Fruit fly (Drosophila melanogaster) whole organism, embryonic: Measurements from ENCODE around the gene rb.

Experiments
- BEAF-32 ChIP-seq: fragments of 200-800 bp; sonication (Bioruptor generic); optimal IDR thresholded peaks from 3 replicates; lab custom pipeline; 2017; ENCODE audit warnings: missing biosample characterization, missing genetic modification characterization, mild to moderate bottlenecking, moderate library complexity, missing genetic modification reagents
- CG10267 ChIP-seq: fragments of 200-800 bp; sonication (Bioruptor generic); optimal IDR thresholded peaks from 2 replicates; lab custom pipeline; 2018; ENCODE audit warnings: missing biosample characterization, mild to moderate bottlenecking, missing genetic modification characterization, moderate library complexity
- CG11085 ChIP-seq: fragments of 200-800 bp; sonication (Bioruptor generic); IDR thresholded peaks from 2 replicates; pipeline ENCODE4 v1.3.6; 2022; ENCODE audit warnings: missing biosample characterization, missing genetic modification characterization
- CG12219 ChIP-seq: fragments of 200-800 bp; sonication (Bioruptor generic); optimal IDR thresholded peaks from 3 replicates; lab custom pipeline; 2018; ENCODE audit warnings: missing biosample characterization, mild to moderate bottlenecking, missing genetic modification characterization
- CG12236 ChIP-seq: fragments of 200-800 bp; sonication (Bioruptor generic); optimal IDR thresholded peaks from 2 replicates; lab custom pipeline; 2016; ENCODE audit warnings: missing biosample characterization, missing genetic modification characterization
- CG13287 ChIP-seq: fragments of 200-800 bp; sonication (Bioruptor generic); IDR thresholded peaks from 2 replicates; pipeline ENCODE4 v1.3.6; 2022; ENCODE audit warnings: missing biosample characterization, missing genetic modification characterization; ENCODE audit not compliant: partially characterized antibody
- CG14860 ChIP-seq: fragments of 200-800 bp; sonication (Bioruptor generic); IDR thresholded peaks from 3 replicates; pipeline ENCODE4 v1.3.6; 2022; ENCODE audit warnings: missing biosample characterization, missing genetic modification characterization; ENCODE audit not compliant: partially characterized antibody
- CG16813 ChIP-seq: fragments of 200-800 bp; sonication (Bioruptor generic); IDR thresholded peaks from 3 replicates; pipeline ENCODE4 v1.3.6; 2022; ENCODE audit warnings: missing biosample characterization, missing genetic modification characterization; ENCODE audit not compliant: partially characterized antibody
- CG18011 ChIP-seq: fragments of 200-800 bp; sonication (Bioruptor generic); optimal IDR thresholded peaks from 2 replicates; lab custom pipeline; 2017; ENCODE audit warnings: missing biosample characterization, missing genetic modification characterization, mild to moderate bottlenecking, moderate library complexity, missing genotype
- CG34224 ChIP-seq: fragments of 200-800 bp; sonication (Bioruptor generic); IDR thresholded peaks from 3 replicates; pipeline ENCODE4 v1.3.6; 2022; ENCODE audit warnings: missing biosample characterization, missing genetic modification characterization; ENCODE audit not compliant: partially characterized antibody
- CG6791 ChIP-seq: fragments of 200-800 bp; sonication (Bioruptor generic); IDR thresholded peaks from 3 replicates; pipeline ENCODE4 v1.3.6; 2022; ENCODE audit warnings: missing biosample characterization, missing genetic modification characterization; ENCODE audit not compliant: partially characterized antibody
- CG7372 ChIP-seq: fragments of 200-800 bp; sonication (Bioruptor generic); IDR thresholded peaks from 2 replicates; pipeline ENCODE4 v1.3.6; 2022; ENCODE audit warnings: missing biosample characterization, missing genetic modification characterization
- CG7963 ChIP-seq: fragments of 200-800 bp; sonication (Bioruptor generic); IDR thresholded peaks from 3 replicates; pipeline ENCODE4 v1.3.6; 2022; ENCODE audit warnings: missing biosample characterization, missing genetic modification characterization; ENCODE audit not compliant: partially characterized antibody
- CrebB ChIP-seq: fragments of 200-800 bp; sonication (Bioruptor generic); optimal IDR thresholded peaks from 3 replicates; lab custom pipeline; 2018; ENCODE audit warnings: missing biosample characterization, mild to moderate bottlenecking, missing genetic modification characterization
- Dll ChIP-seq: fragments of 200-800 bp; sonication (Bioruptor generic); IDR thresholded peaks from 4 replicates; pipeline ENCODE4 v1.3.6; 2022; ENCODE audit warnings: missing biosample characterization, missing genetic modification characterization; ENCODE audit not compliant: partially characterized antibody
- Doc2 ChIP-seq: fragments of 200-800 bp; sonication (Bioruptor generic); IDR thresholded peaks from 2 replicates; pipeline ENCODE4 v1.3.6; 2022; ENCODE audit warnings: missing biosample characterization, missing genetic modification characterization
- Doc3 ChIP-seq: fragments of 200-800 bp; sonication (Bioruptor generic); IDR thresholded peaks from 3 replicates; pipeline ENCODE4 v1.3.6; 2022; ENCODE audit warnings: missing biosample characterization, missing genetic modification characterization; ENCODE audit not compliant: partially characterized antibody
- Dref ChIP-seq: fragments of 200-800 bp; sonication (Bioruptor generic); IDR thresholded peaks from 2 replicates; pipeline ENCODE4 v1.3.6; 2022; ENCODE audit warnings: missing biosample characterization, missing genetic modification characterization
- HLH4C ChIP-seq: fragments of 200-800 bp; sonication (Bioruptor generic); IDR thresholded peaks from 3 replicates; pipeline ENCODE4 v1.3.6; 2022; ENCODE audit warnings: missing biosample characterization, missing genetic modification characterization; ENCODE audit not compliant: partially characterized antibody
- Jarid2 ChIP-seq: fragments of 200-800 bp; sonication (Bioruptor generic); optimal IDR thresholded peaks from 3 replicates; lab custom pipeline; 2017; ENCODE audit warnings: mild to moderate bottlenecking, missing biosample characterization, missing genetic modification reagents, missing genetic modification characterization
- Mad ChIP-seq: fragments of 200-800 bp; sonication (Bioruptor generic); optimal IDR thresholded peaks from 2 replicates; lab custom pipeline; 2016; ENCODE audit warnings: missing biosample characterization, missing genetic modification characterization
- Med ChIP-seq: fragments of 200-800 bp; sonication (Bioruptor generic); peaks from one replicate; lab custom pipeline; 2016; ENCODE audit warnings: missing biosample characterization, missing genetic modification characterization, mild to moderate bottlenecking, inconsistent platforms, moderate library complexity
- Opbp ChIP-seq: fragments of 200-800 bp; sonication (Bioruptor generic); IDR thresholded peaks from 3 replicates; pipeline ENCODE4 v1.3.6; 2022; ENCODE audit warnings: missing biosample characterization, missing genetic modification characterization; ENCODE audit not compliant: partially characterized antibody
- Scr ChIP-seq: fragments of 200-800 bp; sonication (Bioruptor generic); IDR thresholded peaks from 2 replicates; pipeline ENCODE4 v1.3.6; 2022; ENCODE audit warnings: missing biosample characterization, missing genetic modification characterization; ENCODE audit not compliant: partially characterized antibody
- Sry-δ ChIP-seq: fragments of 200-800 bp; sonication (Bioruptor generic); optimal IDR thresholded peaks from 2 replicates; lab custom pipeline; 2016; ENCODE audit warnings: missing biosample characterization, missing genetic modification characterization
- amos ChIP-seq: fragments of 200-800 bp; sonication (Bioruptor generic); IDR thresholded peaks from 2 replicates; pipeline ENCODE4 v1.3.6; 2022; ENCODE audit warnings: missing biosample characterization, missing genetic modification characterization; ENCODE audit not compliant: partially characterized antibody
- ase ChIP-seq: fragments of 200-800 bp; sonication (Bioruptor generic); IDR thresholded peaks from 3 replicates; pipeline ENCODE4 v1.3.6; 2022; ENCODE audit warnings: missing biosample characterization, missing genetic modification characterization
- chinmo ChIP-seq: fragments of 200-800 bp; sonication (Bioruptor generic); IDR thresholded peaks from 4 replicates; pipeline ENCODE4 v1.3.6; 2022; ENCODE audit warnings: missing biosample characterization, missing genetic modification characterization; ENCODE audit not compliant: partially characterized antibody
- fu2 ChIP-seq: fragments of 200-800 bp; sonication (Bioruptor generic); optimal IDR thresholded peaks from 2 replicates; lab custom pipeline; 2016; ENCODE audit warnings: missing biosample characterization, missing genetic modification characterization
- gsb ChIP-seq: fragments of 200-800 bp; sonication (Bioruptor generic); IDR thresholded peaks from 2 replicates; pipeline ENCODE4 v1.3.6; 2022; ENCODE audit warnings: missing biosample characterization, missing genetic modification characterization
- lbe ChIP-seq: fragments of 200-800 bp; sonication (Bioruptor generic); optimal IDR thresholded peaks from 2 replicates; lab custom pipeline; 2016; ENCODE audit warnings: missing biosample characterization, mild to moderate bottlenecking, missing genetic modification characterization
- mld ChIP-seq: fragments of 200-800 bp; sonication (Bioruptor generic); IDR thresholded peaks from 3 replicates; pipeline ENCODE4 v1.3.6; 2022; ENCODE audit warnings: missing biosample characterization, missing genetic modification characterization; ENCODE audit not compliant: partially characterized antibody
- nerfin-2 ChIP-seq: fragments of 200-800 bp; sonication (Bioruptor generic); IDR thresholded peaks from 2 replicates; pipeline ENCODE4 v1.3.6; 2022; ENCODE audit warnings: missing biosample characterization, missing genetic modification characterization; ENCODE audit not compliant: partially characterized antibody
- sens ChIP-seq: fragments of 200-800 bp; sonication (Bioruptor generic); peaks from one replicate; lab custom pipeline; 2016; ENCODE audit warnings: missing biosample characterization, missing genetic modification characterization
- sna ChIP-seq: fragments of 200-800 bp; sonication (Bioruptor generic); IDR thresholded peaks from 2 replicates; pipeline ENCODE4 v1.3.6; 2022; ENCODE audit warnings: missing biosample characterization, missing genetic modification characterization; ENCODE audit not compliant: partially characterized antibody
- ssp ChIP-seq: fragments of 200-800 bp; sonication (Bioruptor generic); IDR thresholded peaks from 2 replicates; pipeline ENCODE4 v1.3.6; 2022; ENCODE audit warnings: missing biosample characterization, missing genetic modification characterization
- stwl ChIP-seq: fragments of 200-800 bp; sonication (Bioruptor generic); optimal IDR thresholded peaks from 3 replicates; lab custom pipeline; 2018; ENCODE audit warnings: missing biosample characterization, mild to moderate bottlenecking, missing genetic modification characterization, moderate library complexity
- tna ChIP-seq: fragments of 200-800 bp; sonication (Bioruptor generic); IDR thresholded peaks from 2 replicates; pipeline ENCODE4 v1.3.6; 2022; ENCODE audit warnings: missing biosample characterization, missing genetic modification characterization; ENCODE audit not compliant: partially characterized antibody
- toy ChIP-seq: fragments of 200-800 bp; sonication (Bioruptor generic); IDR thresholded peaks from 2 replicates; pipeline ENCODE4 v1.3.6; 2022; ENCODE audit warnings: missing biosample characterization, missing genetic modification characterization
- unc-4 ChIP-seq: fragments of 200-800 bp; sonication (Bioruptor generic); IDR thresholded peaks from 2 replicates; pipeline ENCODE4 v1.3.6; 2022; ENCODE audit warnings: missing biosample characterization, missing genetic modification characterization; ENCODE audit not compliant: partially characterized antibody
- vnd ChIP-seq: fragments of 200-800 bp; sonication (Bioruptor generic); IDR thresholded peaks from 3 replicates; pipeline ENCODE4 v1.3.6; 2022; ENCODE audit warnings: missing biosample characterization, missing genetic modification characterization; ENCODE audit not compliant: partially characterized antibody
- zen2 ChIP-seq: fragments of 200-800 bp; sonication (Bioruptor generic); IDR thresholded peaks from 3 replicates; pipeline ENCODE4 v1.3.6; 2022; ENCODE audit warnings: missing biosample characterization, missing genetic modification characterization; ENCODE audit not compliant: partially characterized antibody
- zf30C ChIP-seq: fragments of 200-800 bp; sonication (Bioruptor generic); optimal IDR thresholded peaks from 3 replicates; lab custom pipeline; 2018; ENCODE audit warnings: missing biosample characterization, mild to moderate bottlenecking, missing genetic modification characterization

Gene rb

dm6 chrX:4548611-4549120, 8.2 kb upstream of the rb start, which contains the start of the genes Usf and CG15912 (continued):
- TF ChIP-seq Mad (GFP tag; lab: Kevin White, UChicago) (no peak), CG7372 (GFP tag; lab: Robert Waterston, UW) (no peak), CrebB (tag; lab: Kevin White, UChicago) (no peak), CG11085 (GFP tag; lab: Robert Waterston, UW) (no peak), CG12236 (GFP tag; lab: Kevin White, UChicago) (no peak), Jarid2 (no peak)

dm6 chrX:4542353-4542752, 1.9 kb upstream of the rb start, which contains the start of gene CG3568:
Gene CG3568, plus strand, starts transcription at chrX:4542630.
- peak; percentile 34 for TF ChIP-seq Med (GFP tag; lab: Kevin White, UChicago)
- TF ChIP-seq stwl (tag; lab: Kevin White, UChicago), result peak; percentile 65
- peak; percentile 50; the same call in 1 of the 2 replicates for TF ChIP-seq ssp
- TF ChIP-seq CG12219, result no peak
- no peak for TF ChIP-seq lbe (GFP tag; lab: Kevin White, UChicago)
- TF ChIP-seq CG10267 (tag; lab: Kevin White, UChicago), result peak; percentile 57
- TF ChIP-seq sens (GFP tag; lab: Kevin White, UChicago), result peak; percentile 70
- TF ChIP-seq, all 482 proteins: peak for 5

- no peak for TF ChIP-seq CG18011
- peak; percentile 18 for TF ChIP-seq stwl (tag; lab: Kevin White, UChicago)
- TF ChIP-seq CG13287, result peak; percentile 48; the same call in 1 of the 2 replicates
- TF ChIP-seq zf30C (GFP tag; lab: Kevin White, UChicago), result no peak
- TF ChIP-seq vnd, result peak; percentile 43; the same call in 1 of the 3 replicates
- TF ChIP-seq chinmo (GFP tag; lab: Robert Waterston, UW), result 0 out of 4 replicates have a peak, but pooled peaks have one; percentile 42
- TF ChIP-seq CG7963 (GFP tag; lab: Robert Waterston, UW), result 0 out of 3 replicates have a peak, but pooled peaks have one; percentile 37
- 0 out of 3 replicates have a peak, but pooled peaks have one; percentile 28 for TF ChIP-seq Doc3 (GFP tag; lab: Robert Waterston, UW)
- peak; percentile 39; the same call in 1 of the 2 replicates for TF ChIP-seq sna (GFP tag; lab: Robert Waterston, UW)
- TF ChIP-seq CG16813 (GFP tag; lab: Robert Waterston, UW), result peak; percentile 64; the same call in 2 of the 3 replicates
- peak; percentile 60; the same call in 2 of the 3 replicates for TF ChIP-seq Opbp (GFP tag; lab: Robert Waterston, UW)
- TF ChIP-seq gsb (GFP tag; lab: Robert Waterston, UW), result no peak
- TF ChIP-seq CG14860, result peak; percentile 70
- TF ChIP-seq amos (GFP tag; lab: Robert Waterston, UW), result 0 out of 2 replicates have a peak, but pooled peaks have one; percentile 26
- TF ChIP-seq Dll (GFP tag; lab: Robert Waterston, UW), result peak; percentile 70; the same call in 3 of the 4 replicates
- no peak for TF ChIP-seq toy (GFP tag; lab: Robert Waterston, UW)
- TF ChIP-seq Dref (GFP tag; lab: Robert Waterston, UW), result peak; percentile 51
- TF ChIP-seq tna (GFP tag; lab: Robert Waterston, UW), result peak; percentile 81
- peak; percentile 70 for TF ChIP-seq CG6791 (GFP tag; lab: Robert Waterston, UW)
- peak; percentile 65 for TF ChIP-seq Scr (GFP tag; lab: Robert Waterston, UW)
- peak; percentile 65; the same call in 1 of the 3 replicates for TF ChIP-seq zen2 (GFP tag; lab: Robert Waterston, UW)
- peak; percentile 84 for TF ChIP-seq HLH4C (GFP tag; lab: Robert Waterston, UW)
- TF ChIP-seq CG34224, result peak; percentile 11; the same call in 1 of the 3 replicates
- TF ChIP-seq Doc2 (GFP tag; lab: Robert Waterston, UW), result no peak
- TF ChIP-seq fu2 (GFP tag; lab: Kevin White, UChicago), result no peak
- 0 out of 3 replicates have a peak, but pooled peaks have one; percentile 50 for TF ChIP-seq mld (GFP tag; lab: Robert Waterston, UW)
- TF ChIP-seq BEAF-32 (GFP tag; lab: Kevin White, UChicago), result peak; percentile 19
- no peak for TF ChIP-seq ase (GFP tag; lab: Robert Waterston, UW)
- peak; percentile 91 for TF ChIP-seq nerfin-2 (GFP tag; lab: Robert Waterston, UW)
- peak; percentile 20 for TF ChIP-seq Sry-δ
- 0 out of 2 replicates have a peak, but pooled peaks have one; percentile 29 for TF ChIP-seq unc-4 (GFP tag; lab: Robert Waterston, UW)
These were observed 6.4 kb downstream of the rb start for dm6 chrX:4534002-4534401.
